Fruit fly (Drosophila melanogaster) whole organism, prepupa: ENCODE results near the gene crp.

Experiments
- CG15336 ChIP-seq: fragments of 200-800 bp; sonication (Bioruptor generic); IDR thresholded peaks from 2 replicates; pipeline ENCODE4 v1.3.6; 2022; ENCODE audit warnings: missing biosample characterization, missing genetic modification characterization
- CG6792 ChIP-seq: fragments of 200-800 bp; sonication (Bioruptor generic); optimal IDR thresholded peaks from 3 replicates; lab custom pipeline; 2016; ENCODE audit warnings: missing biosample characterization, missing genetic modification characterization
- CG8319 ChIP-seq: fragments of 200-800 bp; sonication (Bioruptor generic); optimal IDR thresholded peaks from 3 replicates; lab custom pipeline; 2016; ENCODE audit warnings: missing biosample characterization, missing genetic modification characterization
- Gug ChIP-seq: fragments of 200-800 bp; sonication (Bioruptor generic); IDR thresholded peaks from 2 replicates; pipeline ENCODE4 v1.3.6; 2022; ENCODE audit warnings: missing biosample characterization, missing genetic modification characterization

DNA sequence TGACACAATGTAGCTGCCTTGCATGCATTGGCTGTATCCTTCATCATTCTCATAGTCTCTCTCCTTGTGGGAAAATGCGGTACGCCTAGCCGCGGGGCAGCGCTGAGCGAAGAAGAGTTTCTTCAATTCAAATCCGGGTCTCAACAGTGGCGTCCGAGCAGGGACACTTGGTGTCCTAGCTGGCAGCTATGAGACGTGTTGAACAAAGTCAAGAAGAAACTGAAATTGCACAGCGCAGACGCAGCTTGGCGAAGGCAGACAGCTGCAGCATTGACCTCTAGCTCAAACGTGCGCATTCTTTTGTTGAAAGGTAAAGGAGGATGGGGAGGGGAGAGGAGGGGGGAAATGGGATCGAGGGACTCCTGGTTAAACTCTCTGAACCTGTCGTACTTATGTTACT is 23.8 kb downstream of the crp start:
- TF ChIP-seq CG6792 (no peak), CG8319 (GFP tag; lab: Kevin White, UChicago) (no peak), CG15336 (GFP tag; lab: Robert Waterston, UW) (no peak), Gug (GFP tag; lab: Robert Waterston, UW) (no peak)
